Fruit fly (Drosophila melanogaster) whole organism, embryonic: ENCODE results near the gene CG4338.

Experiments
- Atf-2 ChIP-seq: fragments of 200-800 bp; sonication (Bioruptor generic); optimal IDR thresholded peaks from 2 replicates; lab custom pipeline; 2016; ENCODE audit warnings: missing biosample characterization, missing genetic modification characterization
- BEAF-32 ChIP-seq: fragments of 200-800 bp; sonication (Bioruptor generic); optimal IDR thresholded peaks from 3 replicates; lab custom pipeline; 2017; ENCODE audit warnings: missing biosample characterization, missing genetic modification characterization, mild to moderate bottlenecking, moderate library complexity, missing genetic modification reagents
- CG10274 ChIP-seq: fragments of 200-800 bp; sonication (Bioruptor generic); optimal IDR thresholded peaks from 3 replicates; lab custom pipeline; 2017; ENCODE audit warnings: missing biosample characterization, mild to moderate bottlenecking, missing genetic modification characterization
- CG12299 ChIP-seq: fragments of 200-800 bp; sonication (Bioruptor generic); optimal IDR thresholded peaks from 2 replicates; lab custom pipeline; 2018; ENCODE audit warnings: missing biosample characterization, mild to moderate bottlenecking, missing genetic modification characterization
- CG15011 ChIP-seq: fragments of 200-800 bp; sonication (Bioruptor generic); optimal IDR thresholded peaks from 3 replicates; lab custom pipeline; 2018; ENCODE audit warnings: missing biosample characterization, mild to moderate bottlenecking, missing genetic modification characterization
- CG15479 ChIP-seq: fragments of 200-800 bp; sonication (Bioruptor generic); optimal IDR thresholded peaks from 3 replicates; lab custom pipeline; 2019; ENCODE audit warnings: missing biosample characterization, mild to moderate bottlenecking, missing genetic modification characterization, moderate library complexity
- CG15514 ChIP-seq: fragments of 200-800 bp; sonication (Bioruptor generic); optimal IDR thresholded peaks from 3 replicates; lab custom pipeline; 2017; ENCODE audit warnings: missing biosample characterization, missing genetic modification characterization, mild to moderate bottlenecking, moderate library complexity, missing genetic modification reagents
- CG2120 ChIP-seq: fragments of 200-800 bp; sonication (Bioruptor generic); optimal IDR thresholded peaks from 3 replicates; lab custom pipeline; 2016; ENCODE audit warnings: missing biosample characterization, missing genetic modification characterization
- CG2712 ChIP-seq: fragments of 200-800 bp; optimal IDR thresholded peaks from 3 replicates; lab custom pipeline; 2019; ENCODE audit warnings: missing biosample characterization, mild to moderate bottlenecking, missing genetic modification characterization, moderate library complexity
- CG3281 ChIP-seq: fragments of 200-800 bp; sonication (Bioruptor generic); optimal IDR thresholded peaks from 3 replicates; lab custom pipeline; 2017; ENCODE audit warnings: missing biosample characterization, mild to moderate bottlenecking, missing genetic modification characterization
- CG34376 ChIP-seq: fragments of 200-800 bp; sonication (Bioruptor generic); optimal IDR thresholded peaks from 2 replicates; lab custom pipeline; 2018; ENCODE audit warnings: missing biosample characterization, mild to moderate bottlenecking, missing genetic modification characterization
- CG5180 ChIP-seq: fragments of 200-800 bp; sonication (Bioruptor generic); optimal IDR thresholded peaks from 3 replicates; lab custom pipeline; 2017; ENCODE audit warnings: missing biosample characterization, missing genetic modification characterization, mild to moderate bottlenecking, moderate library complexity, missing genetic modification reagents
- CG6689 ChIP-seq: fragments of 200-800 bp; sonication (Bioruptor generic); IDR thresholded peaks from 2 replicates; pipeline ENCODE4 v1.3.6; 2022; ENCODE audit warnings: missing biosample characterization, missing genetic modification characterization
- CG6813 ChIP-seq: fragments of 200-800 bp; sonication (Bioruptor generic); optimal IDR thresholded peaks from 2 replicates; lab custom pipeline; 2017; ENCODE audit warnings: missing biosample characterization, missing genetic modification characterization, mild to moderate bottlenecking, moderate library complexity, missing genetic modification reagents
- CG7357 ChIP-seq: fragments of 200-800 bp; sonication (Bioruptor generic); IDR thresholded peaks from 3 replicates; pipeline ENCODE4 v1.3.6; 2022; ENCODE audit warnings: missing biosample characterization, missing genetic modification characterization
- CG7928 ChIP-seq: fragments of 200-800 bp; sonication (Bioruptor generic); optimal IDR thresholded peaks from 2 replicates; lab custom pipeline; 2017; ENCODE audit warnings: missing biosample characterization, mild to moderate bottlenecking, missing genetic modification characterization
- CG7963 ChIP-seq: fragments of 200-800 bp; sonication (Bioruptor generic); IDR thresholded peaks from 3 replicates; pipeline ENCODE4 v1.3.6; 2022; ENCODE audit warnings: missing biosample characterization, missing genetic modification characterization; ENCODE audit not compliant: partially characterized antibody
- CG8388 ChIP-seq: fragments of 200-800 bp; sonication (Bioruptor generic); optimal IDR thresholded peaks from 2 replicates; lab custom pipeline; 2019; ENCODE audit warnings: missing biosample characterization, mild to moderate bottlenecking, missing genetic modification characterization, moderate library complexity
- CoRest ChIP-seq: fragments of 200-800 bp; sonication (Bioruptor generic); optimal IDR thresholded peaks from 3 replicates; lab custom pipeline; 2018; ENCODE audit warnings: missing biosample characterization, mild to moderate bottlenecking, missing genetic modification characterization, moderate library complexity
- Deaf1 ChIP-seq: fragments of 200-800 bp; optimal IDR thresholded peaks from 3 replicates; lab custom pipeline; 2019; ENCODE audit warnings: missing biosample characterization, mild to moderate bottlenecking, missing genetic modification characterization, moderate library complexity
- Elba2 ChIP-seq: fragments of 200-800 bp; sonication (Bioruptor generic); optimal IDR thresholded peaks from 3 replicates; lab custom pipeline; 2016; ENCODE audit warnings: missing biosample characterization, missing genetic modification characterization
- Ets97D ChIP-seq: fragments of 200-800 bp; sonication (Bioruptor generic); optimal IDR thresholded peaks from 3 replicates; lab custom pipeline; 2016; ENCODE audit warnings: missing biosample characterization, missing genetic modification characterization
- HLH3B ChIP-seq: fragments of 200-800 bp; sonication (Bioruptor generic); IDR thresholded peaks from 2 replicates; pipeline ENCODE4 v1.3.6; 2022; ENCODE audit warnings: missing biosample characterization, missing genetic modification characterization
- Lhr ChIP-seq: fragments of 200-800 bp; sonication (Bioruptor generic); optimal IDR thresholded peaks from 3 replicates; lab custom pipeline; 2017; ENCODE audit warnings: mild to moderate bottlenecking, missing biosample characterization, missing genetic modification reagents, missing genetic modification characterization
- Med ChIP-seq: fragments of 200-800 bp; sonication (Bioruptor generic); peaks from one replicate; lab custom pipeline; 2016; ENCODE audit warnings: missing biosample characterization, missing genetic modification characterization, mild to moderate bottlenecking, inconsistent platforms, moderate library complexity
- Optix ChIP-seq: fragments of 200-800 bp; sonication (Bioruptor generic); IDR thresholded peaks from 3 replicates; pipeline ENCODE4 v1.3.6; 2022; ENCODE audit warnings: missing biosample characterization, missing genetic modification characterization
- Sry-β ChIP-seq: fragments of 200-800 bp; sonication (Bioruptor generic); optimal IDR thresholded peaks from 2 replicates; lab custom pipeline; 2018; ENCODE audit warnings: missing biosample characterization, mild to moderate bottlenecking, missing genetic modification characterization, moderate library complexity
- ara ChIP-seq: fragments of 200-800 bp; sonication (Bioruptor generic); IDR thresholded peaks from 2 replicates; pipeline ENCODE4 v1.3.6; 2022; ENCODE audit warnings: missing biosample characterization, missing genetic modification characterization
- cwo ChIP-seq: fragments of 200-800 bp; sonication (Bioruptor generic); optimal IDR thresholded peaks from 3 replicates; lab custom pipeline; 2017; ENCODE audit warnings: missing biosample characterization, missing genetic modification characterization, mild to moderate bottlenecking, moderate library complexity, missing genetic modification reagents
- dmrt99B ChIP-seq: fragments of 200-800 bp; sonication (Bioruptor generic); optimal IDR thresholded peaks from 2 replicates; lab custom pipeline; 2018; ENCODE audit warnings: missing biosample characterization, mild to moderate bottlenecking, missing genetic modification characterization, moderate library complexity
- exex ChIP-seq: fragments of 200-800 bp; sonication (Bioruptor generic); optimal IDR thresholded peaks from 4 replicates; lab custom pipeline; 2018; ENCODE audit warnings: missing biosample characterization, mild to moderate bottlenecking, missing genetic modification characterization, moderate library complexity
- grau ChIP-seq: fragments of 200-800 bp; optimal IDR thresholded peaks from 3 replicates; lab custom pipeline; 2019; ENCODE audit warnings: missing biosample characterization, mild to moderate bottlenecking, missing genetic modification characterization, moderate library complexity
- grn ChIP-seq: fragments of 200-800 bp; sonication (Bioruptor generic); optimal IDR thresholded peaks from 3 replicates; lab custom pipeline; 2017; ENCODE audit warnings: missing biosample characterization, missing genetic modification characterization
- hbn ChIP-seq: fragments of 200-800 bp; sonication (Bioruptor generic); IDR thresholded peaks from 2 replicates; pipeline ENCODE4 v1.3.6; 2022; ENCODE audit warnings: missing biosample characterization, missing genetic modification characterization; ENCODE audit not compliant: partially characterized antibody
- insv ChIP-seq, 2 experiments: fragments of 200-800 bp; sonication (Bioruptor generic); optimal IDR thresholded peaks; 3 replicates each; lab custom pipeline; 2016 to 2018; ENCODE audit warnings: missing biosample characterization in 2 of 2, missing genetic modification characterization in 2 of 2
- jumu ChIP-seq: fragments of 200-800 bp; sonication (Bioruptor generic); optimal IDR thresholded peaks from 3 replicates; lab custom pipeline; 2016; ENCODE audit warnings: missing biosample characterization, missing genetic modification characterization
- lbe ChIP-seq: fragments of 200-800 bp; sonication (Bioruptor generic); optimal IDR thresholded peaks from 2 replicates; lab custom pipeline; 2016; ENCODE audit warnings: missing biosample characterization, mild to moderate bottlenecking, missing genetic modification characterization
- mirr ChIP-seq: fragments of 200-800 bp; sonication (Bioruptor generic); optimal IDR thresholded peaks from 3 replicates; lab custom pipeline; 2018; ENCODE audit warnings: missing biosample characterization, mild to moderate bottlenecking, missing genetic modification characterization
- phol ChIP-seq: fragments of 200-800 bp; sonication (Bioruptor generic); optimal IDR thresholded peaks from 3 replicates; lab custom pipeline; 2018; ENCODE audit warnings: missing biosample characterization, mild to moderate bottlenecking, missing genetic modification characterization, moderate library complexity
- row ChIP-seq: fragments of 200-800 bp; sonication (Bioruptor generic); IDR thresholded peaks from 3 replicates; pipeline ENCODE4 v1.3.6; 2022; ENCODE audit warnings: missing biosample characterization, missing genetic modification characterization
- sens ChIP-seq: fragments of 200-800 bp; sonication (Bioruptor generic); peaks from one replicate; lab custom pipeline; 2016; ENCODE audit warnings: missing biosample characterization, missing genetic modification characterization
- sna ChIP-seq: fragments of 200-800 bp; sonication (Bioruptor generic); IDR thresholded peaks from 2 replicates; pipeline ENCODE4 v1.3.6; 2022; ENCODE audit warnings: missing biosample characterization, missing genetic modification characterization; ENCODE audit not compliant: partially characterized antibody
- stc ChIP-seq: fragments of 200-800 bp; sonication (Bioruptor generic); IDR thresholded peaks from 2 replicates; pipeline ENCODE4 v1.3.6; 2022; ENCODE audit warnings: missing biosample characterization, missing genetic modification characterization
- sug ChIP-seq: fragments of 200-800 bp; optimal IDR thresholded peaks from 2 replicates; lab custom pipeline; 2019; ENCODE audit warnings: missing biosample characterization, mild to moderate bottlenecking, missing genetic modification characterization, moderate library complexity
- tap ChIP-seq: fragments of 200-800 bp; optimal IDR thresholded peaks from 3 replicates; lab custom pipeline; 2019; ENCODE audit warnings: missing biosample characterization, mild to moderate bottlenecking, missing genetic modification characterization, moderate library complexity
- tll ChIP-seq, 2 experiments: fragments of 200-800 bp in 1 of 2; fragments of >200 bp in 1 of 2; sonication (Bioruptor generic) in 1 of 2; optimal IDR thresholded peaks; 2 replicates each; lab custom pipeline; 2017 to 2019; ENCODE audit warnings: missing biosample characterization in 2 of 2, missing genetic modification characterization in 2 of 2, mild to moderate bottlenecking in 1 of 2, moderate library complexity in 1 of 2
- trem ChIP-seq: fragments of 200-800 bp; optimal IDR thresholded peaks from 3 replicates; lab custom pipeline; 2019; ENCODE audit warnings: missing biosample characterization, mild to moderate bottlenecking, missing genetic modification characterization, moderate library complexity
- wor ChIP-seq: fragments of 200-800 bp; sonication (Bioruptor generic); IDR thresholded peaks from 2 replicates; pipeline ENCODE4 v1.3.6; 2022; ENCODE audit warnings: missing biosample characterization, missing genetic modification characterization

Gene CG4338

dm6 chr3R:15246601-15247000 is 28.7 kb upstream of the CG4338 start:
- TF ChIP-seq stc (GFP tag; lab: Robert Waterston, UW) (no peak), exex (tag; lab: Kevin White, UChicago) (peak; percentile 67), Med (peak; percentile 27), dmrt99B (tag; lab: Kevin White, UChicago) (peak; percentile 6), CG10274 (no peak), CG2120 (GFP tag; lab: Kevin White, UChicago) (peak; percentile 14), sens (GFP tag; lab: Kevin White, UChicago) (peak; percentile 72), CG34376 (GFP tag; lab: Kevin White, UChicago) (peak; percentile 78), CG15479 (peak; percentile 75), grn (peak; percentile 69), lbe (GFP tag; lab: Kevin White, UChicago) (peak; percentile 23), mirr (GFP tag; lab: Kevin White, UChicago) (peak; percentile 18), jumu (GFP tag; lab: Kevin White, UChicago) (no peak), sug (tag; lab: Kevin White, UChicago) (peak; percentile 30), CG15011 (GFP tag; lab: Kevin White, UChicago) (no peak), cwo (GFP tag; lab: Kevin White, UChicago) (peak; percentile 0), insv (GFP tag; optimal IDR thresholded peaks at IDR 0.05; lab: Kevin White, UChicago) (peak in 1 of 2 experiments; percentile 83)
- TF ChIP-seq, all 482 proteins: peak for 13

dm6 chr3R:15249037-15249436 is 26.3 kb upstream of the CG4338 start, which contains the start of gene Amt:
Amt (minus strand) TSS chr3R:15249137.
- TF ChIP-seq grau (no peak), ara (no peak), HLH3B (GFP tag; lab: Robert Waterston, UW) (no peak), sna (GFP tag; lab: Robert Waterston, UW) (no peak)

- peak; percentile 18; the same call in 1 of the 3 replicates for TF ChIP-seq row (GFP tag; lab: Robert Waterston, UW)
- TF ChIP-seq CG2712 (tag; lab: Kevin White, UChicago): peak; percentile 7
- no peak for TF ChIP-seq Sry-β (GFP tag; lab: Kevin White, UChicago)
- no peak for TF ChIP-seq wor (GFP tag; lab: Robert Waterston, UW)
- no peak for TF ChIP-seq tll (GFP tag; optimal IDR thresholded peaks at IDR 0.05; lab: Kevin White, UChicago)
- TF ChIP-seq CG8388 (GFP tag; lab: Kevin White, UChicago): peak; percentile 16
- TF ChIP-seq tap: no peak
- no peak for TF ChIP-seq CG3281 (GFP tag; lab: Kevin White, UChicago)
- TF ChIP-seq CG5180 (GFP tag; lab: Kevin White, UChicago): peak; percentile 77
- no peak for TF ChIP-seq Optix (GFP tag; lab: Robert Waterston, UW)
- TF ChIP-seq trem (tag; lab: Kevin White, UChicago): peak; percentile 17
- TF ChIP-seq Elba2 (GFP tag; lab: Kevin White, UChicago): no peak
- TF ChIP-seq CoRest (tag; lab: Kevin White, UChicago): peak; percentile 22
- TF ChIP-seq Lhr: peak; percentile 4
- peak; percentile 0 for TF ChIP-seq phol (tag; lab: Kevin White, UChicago)
- no peak for TF ChIP-seq CG6813
- no peak for TF ChIP-seq CG12299
- no peak for TF ChIP-seq CG6689 (GFP tag; lab: Robert Waterston, UW)
- no peak for TF ChIP-seq hbn (GFP tag; lab: Robert Waterston, UW)
- TF ChIP-seq Ets97D: peak; percentile 5
- peak; percentile 82 for TF ChIP-seq Med
- TF ChIP-seq CG7928 (GFP tag; lab: Kevin White, UChicago): peak; percentile 92
- TF ChIP-seq CG15514 (GFP tag; lab: Kevin White, UChicago): peak; percentile 99
- TF ChIP-seq BEAF-32 (GFP tag; lab: Kevin White, UChicago): peak; percentile 4
- peak; percentile 86 for TF ChIP-seq Deaf1 (tag; lab: Kevin White, UChicago)
- TF ChIP-seq CG7357: no peak
- no peak for TF ChIP-seq Atf-2 (GFP tag; lab: Kevin White, UChicago)
- TF ChIP-seq CG7963 (GFP tag; lab: Robert Waterston, UW): no peak
Measured at dm6 chr3R:15249735-15250134, 25.6 kb upstream of the CG4338 start, which contains the start of gene CG42404. CG42404 (plus strand) TSS chr3R:15250094.
